Worm (Caenorhabditis elegans) whole organism, L4/young adult: ENCODE results near the gene sli-1.

Source experiments
- W03F9.2 ChIP-seq: fragments of 150-350 bp; optimal IDR thresholded peaks from 2 replicates; lab custom pipeline; 2014; ENCODE audit warnings: missing biosample characterization, missing genetic modification characterization
- him-1 ChIP-seq: sonication (generic microtip); optimal IDR thresholded peaks from 2 replicates; lab custom pipeline; 2016; ENCODE audit warnings: missing genotype, missing genetic modification reagents, missing genetic modification characterization, missing compliant biosample characterization

DNA sequence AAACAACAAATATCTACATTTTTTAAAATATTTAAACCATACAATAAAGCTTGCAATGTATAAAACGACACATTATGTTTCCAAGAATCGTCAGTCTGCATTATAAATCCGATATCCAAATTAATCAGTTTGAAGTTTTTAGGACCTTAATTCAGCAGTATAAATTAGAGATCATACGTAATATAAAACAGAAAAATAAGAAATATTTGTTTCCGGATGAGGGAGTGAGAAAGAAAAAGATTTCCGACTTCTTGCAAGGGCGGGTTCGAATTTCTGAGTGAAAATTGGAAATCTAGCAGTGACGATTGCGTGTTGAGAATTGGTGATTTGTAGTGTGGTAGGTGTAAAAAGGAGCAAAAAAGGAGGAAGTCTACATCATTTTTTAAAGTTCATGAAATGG is 9.8 kb upstream of the sli-1 start, which contains the start of gene npr-19:
- TF ChIP-seq him-1 (tag; lab: Kevin White, UChicago): no peak
- no peak for TF ChIP-seq W03F9.2 (tag; lab: Kevin White, UChicago)
